Fruit fly (Drosophila melanogaster): Measurements from ENCODE around the gene CG5707.

Gene CG5707

DNA sequence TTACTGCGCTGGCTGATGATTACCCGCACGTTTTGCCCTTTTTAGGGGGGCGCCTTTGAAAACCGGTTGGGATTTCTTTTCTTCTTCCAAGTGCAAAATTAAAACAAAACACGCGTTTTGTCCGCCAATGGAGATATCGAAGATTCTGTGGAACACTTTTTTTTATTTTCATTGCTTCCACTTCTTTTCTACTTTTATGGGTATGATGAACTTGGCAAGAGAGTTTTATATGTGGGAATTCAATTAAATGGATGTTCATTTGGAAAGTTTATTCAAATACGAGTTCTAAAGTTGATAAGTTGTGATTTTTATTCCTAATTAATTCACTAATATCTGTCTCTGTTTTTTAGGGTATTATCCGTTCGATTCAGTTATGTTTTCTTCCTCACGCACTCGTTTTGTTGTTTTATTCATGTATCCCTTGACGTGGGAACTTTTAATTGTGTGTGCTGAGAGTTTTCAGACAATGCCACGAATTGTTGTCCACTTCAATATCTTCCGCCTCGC is 27.9 kb downstream of the CG5707 start (continued):
- TF ChIP-seq Hey (tag; optimal IDR thresholded peaks at IDR 0.05): no peak
- TF ChIP-seq CG33213 (GFP tag; optimal IDR thresholded peaks at IDR 0.05): no peak
- TF ChIP-seq hkb (optimal IDR thresholded peaks at IDR 0.05): no peak
- TF ChIP-seq hkb (GFP tag; IDR thresholded peaks at IDR 0.05): peak; percentile 68
- no peak; the same call in 3 of the 4 replicates for TF ChIP-seq Gug (GFP tag; IDR thresholded peaks at IDR 0.05)
- TF ChIP-seq CG12104 (GFP tag; optimal IDR thresholded peaks at IDR 0.05): no peak
- TF ChIP-seq aop (GFP tag; IDR thresholded peaks at IDR 0.05): no peak
- peak; percentile 86 for TF ChIP-seq vvl (GFP tag; IDR thresholded peaks at IDR 0.05)
- no peak for TF ChIP-seq pita (GFP tag; optimal IDR thresholded peaks at IDR 0.05)
- no peak for TF ChIP-seq CG18011 (GFP tag; optimal IDR thresholded peaks at IDR 0.05)
- no peak for TF ChIP-seq CG3838 (GFP tag; optimal IDR thresholded peaks at IDR 0.05)
- TF ChIP-seq CG14965 (GFP tag; optimal IDR thresholded peaks at IDR 0.05; ENCODE audit: borderline replicate concordance): no peak
- TF ChIP-seq Nf-YB (GFP tag; optimal IDR thresholded peaks at IDR 0.05): no peak
- no peak for TF ChIP-seq Dip3 (GFP tag; optimal IDR thresholded peaks at IDR 0.05)
- TF ChIP-seq Pdp1 (GFP tag; optimal IDR thresholded peaks at IDR 0.05): peak in 1 of 2 experiments; percentile 24
- peak; percentile 34; the same call in 1 of the 2 replicates for TF ChIP-seq CG14667 (GFP tag; IDR thresholded peaks at IDR 0.05)
- no peak for TF ChIP-seq CG13287 (GFP tag; IDR thresholded peaks at IDR 0.05; ENCODE audit: partially characterized antibody)
- TF ChIP-seq Ets65A (GFP tag): peak; percentile 82
- TF ChIP-seq Med (GFP tag): peak; percentile 4
- TF ChIP-seq CG13624 (GFP tag; optimal IDR thresholded peaks at IDR 0.05): no peak

DNA sequence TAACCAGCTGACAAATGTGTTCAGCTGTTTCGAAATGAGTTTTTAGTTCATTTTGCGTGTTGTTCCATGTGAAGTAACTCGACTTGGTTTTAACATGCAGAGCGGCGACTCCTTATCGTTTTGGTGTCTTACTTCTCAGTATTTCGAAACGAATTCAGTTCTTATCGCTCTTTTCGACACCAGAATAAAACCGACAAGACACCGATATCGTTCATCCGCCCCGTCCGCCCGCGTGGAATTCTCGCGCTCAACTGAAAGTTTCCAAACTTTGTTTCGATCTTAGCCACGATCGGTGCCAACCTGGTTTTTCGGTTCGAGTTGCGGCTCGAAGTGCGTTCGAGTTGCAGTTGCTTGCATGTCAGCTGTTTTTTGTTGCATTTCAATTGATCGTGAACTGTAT is 28.4 kb downstream of the CG5707 start, which contains the start of gene CG15822:
TSS of gene CG15822 (minus strand) at position 256 of the 400 bp plus-strand sequence.
- no peak for TF ChIP-seq CG17802 (tag; optimal IDR thresholded peaks at IDR 0.05)
- TF ChIP-seq CG5180 (GFP tag; optimal IDR thresholded peaks at IDR 0.05): peak; percentile 99
- TF ChIP-seq Nf-YC (tag; optimal IDR thresholded peaks at IDR 0.05): no peak
- 0 out of 2 replicates have a peak, but pooled peaks have one; percentile 9 for TF ChIP-seq crol (GFP tag; IDR thresholded peaks at IDR 0.05)
- no peak for TF ChIP-seq Dad (GFP tag; optimal IDR thresholded peaks at IDR 0.05)
- TF ChIP-seq Meics (GFP tag; optimal IDR thresholded peaks at IDR 0.05): no peak
- no peak for TF ChIP-seq CG17568 (GFP tag; optimal IDR thresholded peaks at IDR 0.05)
- TF ChIP-seq zen2 (GFP tag; IDR thresholded peaks at IDR 0.05; ENCODE audit: partially characterized antibody): 0 out of 3 replicates have a peak, but pooled peaks have one; percentile 28
- no peak for TF ChIP-seq CG30403 (GFP tag; optimal IDR thresholded peaks at IDR 0.05)
- no peak for TF ChIP-seq CG11247 (GFP tag; IDR thresholded peaks at IDR 0.05)
- TF ChIP-seq chif (GFP tag; optimal IDR thresholded peaks at IDR 0.05): no peak
- no peak for TF ChIP-seq CG9932 (GFP tag; IDR thresholded peaks at IDR 0.05)
- no peak for TF ChIP-seq Lhr (GFP tag; optimal IDR thresholded peaks at IDR 0.05)
- no peak for TF ChIP-seq wor (GFP tag; IDR thresholded peaks at IDR 0.05)
- no peak for TF ChIP-seq CG8290 (GFP tag; optimal IDR thresholded peaks at IDR 0.05)
- TF ChIP-seq CG8290 (tag; optimal IDR thresholded peaks at IDR 0.05): peak in 1 of 2 experiments; percentile 19
- TF ChIP-seq Lpt (GFP tag; optimal IDR thresholded peaks at IDR 0.05): no peak
- TF ChIP-seq CG17328 (GFP tag; IDR thresholded peaks at IDR 0.05): no peak
- peak; percentile 51; the same call in 1 of the 2 replicates for TF ChIP-seq rib (GFP tag; IDR thresholded peaks at IDR 0.05)
- no peak for TF ChIP-seq CG10147 (GFP tag; optimal IDR thresholded peaks at IDR 0.05)
- no peak for TF ChIP-seq CG10565 (GFP tag; optimal IDR thresholded peaks at IDR 0.05)
- no peak for TF ChIP-seq CG17829 (tag; optimal IDR thresholded peaks at IDR 0.05)
- TF ChIP-seq CG3847 (GFP tag; IDR thresholded peaks at IDR 0.05): no peak
- peak; percentile 63 for TF ChIP-seq Med (GFP tag)
- no peak for TF ChIP-seq CG34224 (GFP tag; IDR thresholded peaks at IDR 0.05; ENCODE audit: partially characterized antibody)
- no peak for TF ChIP-seq CG8765 (GFP tag; IDR thresholded peaks at IDR 0.05)
- TF ChIP-seq bigmax (GFP tag; optimal IDR thresholded peaks at IDR 0.05): no peak
- no peak for TF ChIP-seq CG4282 (GFP tag; optimal IDR thresholded peaks at IDR 0.05)
- TF ChIP-seq hbn (GFP tag; IDR thresholded peaks at IDR 0.05; ENCODE audit: partially characterized antibody): no peak
- TF ChIP-seq tx (GFP tag; optimal IDR thresholded peaks at IDR 0.05): no peak
- TF ChIP-seq en (GFP tag; optimal IDR thresholded peaks at IDR 0.05): no peak
- TF ChIP-seq twi (tag; optimal IDR thresholded peaks at IDR 0.05): no peak
- no peak for TF ChIP-seq h (optimal IDR thresholded peaks at IDR 0.05)
